Worm (Caenorhabditis elegans) whole organism, L2 larva: ENCODE measurements around the gene clec-26.

Experiments used
- Y55F3AM.14 ChIP-seq: fragments of 200-800 bp; sonication (Bioruptor generic); optimal IDR thresholded peaks from 2 replicates; lab custom pipeline; 2018; ENCODE audit warnings: mild to moderate bottlenecking, missing genetic modification characterization, missing compliant biosample characterization
- blmp-1 ChIP-seq: sonication (generic microtip); optimal IDR thresholded peaks from 2 replicates; lab custom pipeline; 2017; ENCODE audit warnings: missing genetic modification characterization, mild to moderate bottlenecking, missing compliant biosample characterization, antibody characterized with exemption, moderate library complexity; ENCODE audit not compliant: insufficient read depth
- crh-2 ChIP-seq: sonication (generic microtip); optimal IDR thresholded peaks from 2 replicates; lab custom pipeline; 2017; ENCODE audit warnings: missing biosample characterization, missing genetic modification characterization
- egl-27 ChIP-seq: sonication (generic microtip); optimal IDR thresholded peaks from 3 replicates; lab custom pipeline; 2017; ENCODE audit warnings: missing biosample characterization, missing genetic modification reagents, missing genetic modification characterization
- elt-3 ChIP-seq: sonication (generic microtip); optimal IDR thresholded peaks from 2 replicates; lab custom pipeline; 2017; ENCODE audit warnings: missing biosample characterization, missing genetic modification characterization
- fos-1 ChIP-seq: fragments of 150-350 bp; optimal IDR thresholded peaks from 2 replicates; lab custom pipeline; 2014; ENCODE audit warnings: missing biosample characterization, missing genetic modification characterization
- lsy-2 ChIP-seq, 2 experiments: fragments of 150-350 bp in 1 of 2; sonication (generic microtip) in 1 of 2; optimal IDR thresholded peaks; 2 replicates each; lab custom pipeline; 2014 to 2017; ENCODE audit warnings: missing biosample characterization in 2 of 2, missing genetic modification characterization in 2 of 2
- mdl-1 ChIP-seq, 2 experiments: fragments of 150-350 bp in 1 of 2; sonication (generic microtip) in 1 of 2; optimal IDR thresholded peaks; 2 replicates each; lab custom pipeline; 2017; ENCODE audit warnings: missing biosample characterization in 2 of 2, missing genetic modification characterization in 2 of 2
- nhr-237 ChIP-seq: fragments of 150-350 bp; optimal IDR thresholded peaks from 2 replicates; lab custom pipeline; 2014; ENCODE audit warnings: missing biosample characterization, missing genetic modification characterization
- nhr-77 ChIP-seq: fragments of 150-350 bp; optimal IDR thresholded peaks from 2 replicates; lab custom pipeline; 2014; ENCODE audit warnings: missing biosample characterization, missing genetic modification characterization
- sem-4 ChIP-seq: fragments of 150-350 bp; optimal IDR thresholded peaks from 2 replicates; lab custom pipeline; 2014; ENCODE audit warnings: missing biosample characterization, missing genetic modification reagents, missing genetic modification characterization
- sma-3 ChIP-seq: sonication (generic microtip); optimal IDR thresholded peaks from 2 replicates; lab custom pipeline; 2016; ENCODE audit warnings: missing genetic modification reagents, missing genetic modification characterization, missing compliant biosample characterization
- unc-55 ChIP-seq: fragments of 150-350 bp; sonication (generic microtip); optimal IDR thresholded peaks from 3 replicates; lab custom pipeline; 2014; ENCODE audit warnings: missing biosample characterization, missing genetic modification reagents, missing genetic modification characterization
- unc-62 ChIP-seq: fragments of 150-350 bp; optimal IDR thresholded peaks from 2 replicates; lab custom pipeline; 2014; ENCODE audit warnings: missing biosample characterization, missing genetic modification reagents, missing genetic modification characterization

DNA sequence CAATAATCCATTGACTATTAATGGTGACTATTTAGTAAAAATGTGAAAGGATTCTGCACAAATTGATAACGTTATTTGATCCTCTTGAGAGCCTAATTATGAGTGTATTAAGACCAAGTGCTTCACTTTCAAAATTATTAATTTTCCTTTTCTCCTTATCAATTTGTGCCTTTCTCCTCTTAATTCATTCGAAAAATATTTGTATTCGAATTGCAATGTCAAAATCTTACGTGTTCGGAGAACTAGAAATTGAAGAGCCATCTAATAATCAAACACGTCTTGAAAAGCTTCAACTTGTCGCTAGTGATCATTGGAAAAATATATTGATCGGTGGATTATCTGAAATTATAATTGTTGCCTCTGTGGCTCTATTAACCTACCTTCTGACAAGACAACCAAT lies at the start of gene clec-26, which contains the start of gene clec-36:
- no peak for TF ChIP-seq mdl-1 (tag; optimal IDR thresholded peaks at IDR 0.05; lab: Kevin White, UChicago)
- no peak for TF ChIP-seq unc-55 (GFP tag; lab: Kevin White, UChicago)
- no peak for TF ChIP-seq elt-3 (tag; lab: Kevin White, UChicago)
- no peak for TF ChIP-seq egl-27
- no peak for TF ChIP-seq sem-4 (tag; lab: Kevin White, UChicago)
- no peak for TF ChIP-seq fos-1 (tag; lab: Kevin White, UChicago)
- TF ChIP-seq Y55F3AM.14 (GFP tag; lab: Kevin White, UChicago): no peak
- no peak for TF ChIP-seq lsy-2 (tag; optimal IDR thresholded peaks at IDR 0.05; lab: Kevin White, UChicago)
- TF ChIP-seq nhr-77 (tag; lab: Kevin White, UChicago): no peak
- TF ChIP-seq blmp-1 (tag; lab: Kevin White, UChicago): no peak
- no peak for TF ChIP-seq sma-3 (GFP tag; lab: Kevin White, UChicago)
- TF ChIP-seq nhr-237 (tag; lab: Kevin White, UChicago): no peak
- TF ChIP-seq unc-62 (GFP tag; lab: Kevin White, UChicago): no peak
- no peak for TF ChIP-seq crh-2
